Worm (Caenorhabditis elegans) whole organism, early embryonic: ENCODE measurements around the gene pas-1.

Source experiments
- aly-1 ChIP-seq: sonication (generic microtip); optimal IDR thresholded peaks from 2 replicates; lab custom pipeline; 2016; ENCODE audit warnings: missing genetic modification characterization, missing compliant biosample characterization
- ama-1 ChIP-seq: fragments of 150-350 bp; optimal IDR thresholded peaks from 2 replicates; lab custom pipeline; 2014
- ets-7 ChIP-seq: sonication (generic microtip); optimal IDR thresholded peaks from 2 replicates; lab custom pipeline; 2016; ENCODE audit warnings: missing genotype, missing genetic modification characterization, missing compliant biosample characterization
- flt-1 ChIP-seq: fragments of 200-800 bp; sonication (Bioruptor generic); IDR thresholded peaks from 2 replicates; pipeline ENCODE4 v1.3.6; 2022; ENCODE audit warnings: missing genetic modification characterization, missing compliant biosample characterization
- hmbx-1 ChIP-seq: sonication (generic microtip); optimal IDR thresholded peaks from 2 replicates; lab custom pipeline; 2016; ENCODE audit warnings: mild to moderate bottlenecking, missing genetic modification characterization, missing compliant biosample characterization
- hmg-4 ChIP-seq: fragments of 200-800 bp; sonication (Bioruptor generic); optimal IDR thresholded peaks from 2 replicates; lab custom pipeline; 2018; ENCODE audit warnings: mild to moderate bottlenecking, missing genetic modification characterization, missing compliant biosample characterization
- sea-1 ChIP-seq: fragments of 200-800 bp; sonication (Bioruptor generic); conservative IDR thresholded peaks from 2 replicates; pipeline ENCODE4 v1.3.6; 2022; ENCODE audit warnings: missing genetic modification characterization, missing compliant biosample characterization
- tbx-11 ChIP-seq: fragments of 200-800 bp; sonication (Bioruptor generic); IDR thresholded peaks from 2 replicates; pipeline ENCODE4 v1.3.6; 2022; ENCODE audit warnings: missing genetic modification characterization, missing compliant biosample characterization

- TF ChIP-seq ama-1 (no peak), tbx-11 (GFP tag; lab: Robert Waterston, UW) (no peak), sea-1 (GFP tag; lab: Robert Waterston, UW) (no peak), hmbx-1 (tag; lab: Kevin White, UChicago) (no peak), aly-1 (tag; lab: Kevin White, UChicago) (no peak), flt-1 (GFP tag; lab: Robert Waterston, UW) (no peak), ets-7 (tag; lab: Kevin White, UChicago) (no peak), hmg-4 (GFP tag; lab: Kevin White, UChicago) (no peak)
Observed at ce11 chrV:14405647-14406046, 16.8 kb downstream of the pas-1 start.
